Worm (Caenorhabditis elegans): ENCODE results near the gene dmsr-12.

The dmsr-12 gene

DNA sequence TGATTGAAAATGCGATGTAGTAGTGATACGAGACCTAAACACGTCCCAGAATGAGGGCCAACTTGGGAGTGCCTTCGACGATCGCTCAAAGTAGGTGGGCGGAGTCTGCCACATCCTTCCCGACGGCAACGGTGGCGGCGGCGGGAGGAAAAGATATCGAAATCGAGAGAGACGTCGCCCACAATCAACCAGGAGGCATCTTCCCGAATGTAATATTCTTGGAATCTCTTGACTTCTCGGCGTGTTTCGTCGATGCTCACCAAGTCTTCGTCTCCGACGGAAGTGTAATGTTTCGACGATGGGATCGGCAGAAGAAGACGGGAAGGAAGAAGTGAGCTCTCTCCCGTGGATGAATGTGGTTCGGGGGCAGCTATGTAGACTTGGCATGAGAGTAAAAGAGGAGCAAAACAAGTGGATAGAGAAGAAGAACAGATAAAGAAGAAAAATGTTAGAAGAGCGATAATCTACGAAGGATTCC, 37.7 kb downstream of the dmsr-12 start, which contains the start of the genes T25F10.1 and clik-1:
TSS of gene T25F10.1 (plus strand) at position 51 of the 478 bp plus-strand sequence.
TSS of gene clik-1 (minus strand) at position 281 of the 478 bp plus-strand sequence.
- TF ChIP-seq ztf-22 (GFP tag; optimal IDR thresholded peaks at IDR 0.05): no peak
- no peak for TF ChIP-seq C06A6.2 (GFP tag; conservative IDR thresholded peaks at IDR 0.05)
- TF ChIP-seq ztf-6 (GFP tag; IDR thresholded peaks at IDR 0.05): no peak
- no peak for TF ChIP-seq ama-1 (optimal IDR thresholded peaks at IDR 0.05)
- TF ChIP-seq ama-1 (GFP tag; optimal IDR thresholded peaks at IDR 0.05): no peak
- TF ChIP-seq nhr-27 (tag; optimal IDR thresholded peaks at IDR 0.05): no peak
- TF ChIP-seq F52B5.7 (tag; optimal IDR thresholded peaks at IDR 0.05): no peak
- no peak for TF ChIP-seq F22D6.2 (tag; optimal IDR thresholded peaks at IDR 0.05)
- no peak for TF ChIP-seq rec-8 (tag; optimal IDR thresholded peaks at IDR 0.05)
- TF ChIP-seq nhr-90 (tag; optimal IDR thresholded peaks at IDR 0.05): no peak
- no peak for TF ChIP-seq attf-3 (GFP tag; conservative IDR thresholded peaks at IDR 0.05)
- TF ChIP-seq chd-7 (tag; optimal IDR thresholded peaks at IDR 0.05): no peak

DNA sequence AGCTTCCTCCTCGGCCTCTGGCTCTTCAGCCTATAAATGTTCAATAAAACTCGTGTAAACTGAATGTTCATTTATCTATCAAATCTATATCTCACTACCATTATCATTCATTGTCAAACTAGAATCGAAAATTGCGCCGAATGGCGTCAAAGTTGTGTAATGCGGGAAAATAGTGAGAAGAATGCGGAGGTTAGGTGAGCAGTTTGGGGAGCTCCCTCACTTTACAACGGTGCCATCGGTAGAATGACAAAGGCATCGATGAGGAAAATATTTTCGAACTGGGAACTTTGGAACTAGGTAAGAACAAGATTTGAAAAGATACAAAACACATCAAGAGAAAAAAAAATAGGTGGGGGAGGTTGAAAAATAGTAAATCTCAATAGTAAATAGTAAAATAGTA, 38.7 kb downstream of the dmsr-12 start:
- TF ChIP-seq F57C9.4 (tag; optimal IDR thresholded peaks at IDR 0.05) (no peak), let-607 (tag; optimal IDR thresholded peaks at IDR 0.05) (no peak)

DNA sequence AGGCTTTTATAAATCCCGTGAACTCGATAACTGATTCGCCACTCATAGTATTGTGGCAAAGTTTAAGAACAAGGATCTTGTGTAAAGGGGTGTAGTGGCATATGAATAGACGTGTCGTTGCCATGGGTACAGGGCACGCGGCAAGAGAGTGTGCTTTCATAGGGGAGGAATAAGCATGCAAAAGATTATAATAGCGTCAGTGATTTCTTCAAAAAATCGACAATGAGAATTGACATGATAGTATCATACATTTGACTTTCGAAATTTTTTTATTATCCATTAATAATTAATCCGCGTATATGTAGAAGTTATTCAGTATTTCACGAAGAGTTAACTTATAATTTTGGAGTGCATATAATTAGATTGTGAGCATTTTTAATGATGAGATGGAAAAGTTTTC, 41.3 kb downstream of the dmsr-12 start, which contains the start of gene bbs-8:
TSS of gene bbs-8 (minus strand) at position 101 of the 400 bp plus-strand sequence.
- no peak for TF ChIP-seq ZK185.1 (tag; optimal IDR thresholded peaks at IDR 0.05; ENCODE audit: poor library complexity, severe bottlenecking)
- TF ChIP-seq nfya-2 (GFP tag; IDR thresholded peaks at IDR 0.05): no peak
- TF ChIP-seq die-1 (tag; optimal IDR thresholded peaks at IDR 0.05): no peak
- TF ChIP-seq snpc-1.1 (tag; optimal IDR thresholded peaks at IDR 0.05; ENCODE audit: insufficient read depth): no peak
- no peak for TF ChIP-seq lsy-27 (tag; optimal IDR thresholded peaks at IDR 0.05; ENCODE audit: borderline replicate concordance, insufficient read depth)
- no peak for TF ChIP-seq ceh-27 (GFP tag; optimal IDR thresholded peaks at IDR 0.05)
- TF ChIP-seq gei-17 (GFP tag; optimal IDR thresholded peaks at IDR 0.05): no peak
- no peak for TF ChIP-seq tbx-9 (tag; optimal IDR thresholded peaks at IDR 0.05; ENCODE audit: borderline replicate concordance)

DNA sequence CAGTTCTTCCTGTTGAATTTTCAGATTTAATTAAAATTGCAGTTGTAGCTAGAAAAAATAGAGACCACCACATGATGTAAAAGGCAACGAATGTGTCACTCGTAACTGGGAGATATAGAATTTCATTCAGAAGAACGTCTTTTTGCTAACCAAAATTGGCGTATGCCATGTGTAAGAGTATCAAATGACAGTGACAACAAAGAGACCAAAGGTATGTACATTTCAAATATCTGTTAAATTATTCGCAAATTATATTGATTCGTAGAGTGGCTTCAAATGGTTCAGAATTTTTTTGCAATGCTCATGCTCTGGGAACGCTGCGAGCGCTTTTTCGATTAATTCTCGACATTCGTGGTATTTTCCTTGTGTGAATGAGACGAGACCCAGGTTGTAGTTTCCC, 43.9 kb downstream of the dmsr-12 start, which contains the start of gene T25F10.4:
TSS of gene T25F10.4 (minus strand) at position 101 of the 400 bp plus-strand sequence.
- TF ChIP-seq snpc-1.1 (tag; optimal IDR thresholded peaks at IDR 0.05; ENCODE audit: insufficient read depth) (no peak), nhr-80 (tag; optimal IDR thresholded peaks at IDR 0.05) (no peak), ZK185.1 (tag; optimal IDR thresholded peaks at IDR 0.05; ENCODE audit: poor library complexity, severe bottlenecking) (no peak), lin-26 (GFP tag; IDR thresholded peaks at IDR 0.05) (no peak), T26A5.8 (tag; optimal IDR thresholded peaks at IDR 0.05) (no peak), dpl-1 (GFP tag; optimal IDR thresholded peaks at IDR 0.05) (no peak), ztf-22 (GFP tag; optimal IDR thresholded peaks at IDR 0.05) (no peak), attf-5 (GFP tag; optimal IDR thresholded peaks at IDR 0.05) (no peak), madf-3 (GFP tag; IDR thresholded peaks at IDR 0.05) (no peak), Y67H2A.10 (GFP tag; conservative IDR thresholded peaks at IDR 0.05) (no peak), ceh-27 (GFP tag; optimal IDR thresholded peaks at IDR 0.05) (no peak), zfh-2 (GFP tag; conservative IDR thresholded peaks at IDR 0.05) (no peak), gei-17 (GFP tag; optimal IDR thresholded peaks at IDR 0.05) (no peak), mxl-1 (tag; optimal IDR thresholded peaks at IDR 0.05) (no peak), tbx-9 (tag; optimal IDR thresholded peaks at IDR 0.05; ENCODE audit: borderline replicate concordance) (no peak), nfya-1 (tag; optimal IDR thresholded peaks at IDR 0.05; ENCODE audit: borderline replicate concordance, insufficient read depth) (no peak), ztf-6 (GFP tag; IDR thresholded peaks at IDR 0.05) (no peak), F52B5.7 (tag; optimal IDR thresholded peaks at IDR 0.05) (no peak)
